Worm (Caenorhabditis elegans): ENCODE measurements around the gene F14F3.4.

The F14F3.4 gene

ce11 chrX:10480563-10481290 is 40.5 kb downstream of the F14F3.4 start, which contains the start of gene elt-2:
elt-2 (plus strand) TSS chrX:10481240.
- TF ChIP-seq pqm-1 (tag; optimal IDR thresholded peaks at IDR 0.05) = peak; percentile 96
- no peak for TF ChIP-seq fos-1 (tag; optimal IDR thresholded peaks at IDR 0.05)
- no peak for TF ChIP-seq elt-2 (tag; optimal IDR thresholded peaks at IDR 0.05)
- TF ChIP-seq jun-1 (tag; optimal IDR thresholded peaks at IDR 0.05) = peak; percentile 95
- no peak for TF ChIP-seq eor-1 (tag; optimal IDR thresholded peaks at IDR 0.05)
- no peak for TF ChIP-seq nhr-43 (tag; optimal IDR thresholded peaks at IDR 0.05; ENCODE audit: poor library complexity, severe bottlenecking)
- TF ChIP-seq fkh-2 (tag; optimal IDR thresholded peaks at IDR 0.05) = no peak
- no peak for TF ChIP-seq unc-62 (GFP tag; optimal IDR thresholded peaks at IDR 0.05)
- TF ChIP-seq ceh-82 (tag; optimal IDR thresholded peaks at IDR 0.05) = no peak
- peak; percentile 41 for TF ChIP-seq lsy-12 (tag; optimal IDR thresholded peaks at IDR 0.05)
- peak; percentile 2 for TF ChIP-seq pha-4 (tag; optimal IDR thresholded peaks at IDR 0.05)
- TF ChIP-seq egl-5 (tag; optimal IDR thresholded peaks at IDR 0.05) = no peak
- TF ChIP-seq egl-27 (tag; optimal IDR thresholded peaks at IDR 0.05) = no peak
- TF ChIP-seq zag-1 (tag; optimal IDR thresholded peaks at IDR 0.05) = no peak
- TF ChIP-seq nhr-23 (tag; optimal IDR thresholded peaks at IDR 0.05) = no peak
- TF ChIP-seq nfya-1 (tag; optimal IDR thresholded peaks at IDR 0.05; ENCODE audit: insufficient read depth) = peak; percentile 78
- TF ChIP-seq R02D3.7 (tag; optimal IDR thresholded peaks at IDR 0.05) = no peak
- no peak for TF ChIP-seq nhr-77 (tag; optimal IDR thresholded peaks at IDR 0.05)
- no peak for TF ChIP-seq lin-39 (tag; optimal IDR thresholded peaks at IDR 0.05)

- TF ChIP-seq pqm-1 (tag; optimal IDR thresholded peaks at IDR 0.05) (peak; percentile 64), jun-1 (tag; optimal IDR thresholded peaks at IDR 0.05) (peak; percentile 48), ZK546.5 (tag; optimal IDR thresholded peaks at IDR 0.05) (no peak)
These were observed 42.0 kb downstream of the F14F3.4 start for ce11 chrX:10479108-10479738.

ce11 chrX:10477172-10477985 is 43.8 kb downstream of the F14F3.4 start:
- TF ChIP-seq sea-2 (GFP tag; optimal IDR thresholded peaks at IDR 0.05) = no peak
- TF ChIP-seq unc-62 (GFP tag; optimal IDR thresholded peaks at IDR 0.05) = no peak
- peak; percentile 70 for TF ChIP-seq jun-1 (tag; optimal IDR thresholded peaks at IDR 0.05)
- TF ChIP-seq skn-1 (tag; optimal IDR thresholded peaks at IDR 0.05) = no peak
- no peak for TF ChIP-seq ztf-11 (tag; optimal IDR thresholded peaks at IDR 0.05)
- peak; percentile 65 for TF ChIP-seq pha-4 (tag; optimal IDR thresholded peaks at IDR 0.05)
- no peak for TF ChIP-seq R02D3.7 (tag; optimal IDR thresholded peaks at IDR 0.05)
- no peak for TF ChIP-seq snpc-4 (tag; optimal IDR thresholded peaks at IDR 0.05)
- no peak for TF ChIP-seq eor-1 (tag; optimal IDR thresholded peaks at IDR 0.05)
- TF ChIP-seq egl-27 (tag; optimal IDR thresholded peaks at IDR 0.05) = no peak
- no peak for TF ChIP-seq nfya-1 (tag; optimal IDR thresholded peaks at IDR 0.05; ENCODE audit: insufficient read depth)
- TF ChIP-seq hmg-11 (tag; optimal IDR thresholded peaks at IDR 0.05) = no peak
- peak; percentile 93 for TF ChIP-seq pqm-1 (tag; optimal IDR thresholded peaks at IDR 0.05)
- TF ChIP-seq ceh-28 (tag; optimal IDR thresholded peaks at IDR 0.05) = no peak
- TF ChIP-seq unc-39 (tag; optimal IDR thresholded peaks at IDR 0.05) = no peak
- TF ChIP-seq lin-39 (tag; optimal IDR thresholded peaks at IDR 0.05) = no peak

ce11 chrX:10476573-10476972 is 44.6 kb downstream of the F14F3.4 start, which contains the start of gene C39B10.7:
C39B10.7 (plus strand) TSS chrX:10476873.
- no peak for TF ChIP-seq sea-2 (GFP tag; optimal IDR thresholded peaks at IDR 0.05)
- no peak for TF ChIP-seq nhr-12 (tag; optimal IDR thresholded peaks at IDR 0.05)
- TF ChIP-seq elt-2 (tag; optimal IDR thresholded peaks at IDR 0.05) = no peak
- no peak for TF ChIP-seq nhr-77 (tag; optimal IDR thresholded peaks at IDR 0.05)
- no peak for TF ChIP-seq nhr-11 (tag; optimal IDR thresholded peaks at IDR 0.05)
- no peak for TF ChIP-seq nhr-237 (tag; optimal IDR thresholded peaks at IDR 0.05)
- TF ChIP-seq ztf-4 (tag; optimal IDR thresholded peaks at IDR 0.05) = no peak
- no peak for TF ChIP-seq elt-1 (tag; optimal IDR thresholded peaks at IDR 0.05)
- no peak for TF ChIP-seq elt-3 (tag; optimal IDR thresholded peaks at IDR 0.05)
- TF ChIP-seq lsy-12 (tag; optimal IDR thresholded peaks at IDR 0.05) = no peak
- no peak for TF ChIP-seq tbx-2 (tag; optimal IDR thresholded peaks at IDR 0.05)
- TF ChIP-seq mml-1 (tag; optimal IDR thresholded peaks at IDR 0.05) = no peak
- no peak for TF ChIP-seq nhr-28 (tag; optimal IDR thresholded peaks at IDR 0.05)

Measured in whole organism, L3 larva.